Fruit fly (Drosophila melanogaster): ENCODE measurements around the gene CG7907.

CG7907 gene

dm6 chr3R:21416888-21417287, 13.4 kb downstream of the CG7907 start:
- no peak for TF ChIP-seq Sin3A (optimal IDR thresholded peaks at IDR 0.05)
- TF ChIP-seq h (optimal IDR thresholded peaks at IDR 0.05), result no peak

- no peak for TF ChIP-seq Myc (optimal IDR thresholded peaks at IDR 0.05)
Observed at dm6 chr3R:21419258-21419657, 15.7 kb downstream of the CG7907 start.

dm6 chr3R:21419932-21420331, 16.4 kb downstream of the CG7907 start:
- TF ChIP-seq insv (optimal IDR thresholded peaks at IDR 0.05) (no peak), ttk (optimal IDR thresholded peaks at IDR 0.05) (no peak), h (optimal IDR thresholded peaks at IDR 0.05) (no peak), psq (optimal IDR thresholded peaks at IDR 0.05) (no peak), Sin3A (optimal IDR thresholded peaks at IDR 0.05) (no peak), Myc (optimal IDR thresholded peaks at IDR 0.05) (no peak)

dm6 chr3R:21426795-21427194, 23.3 kb downstream of the CG7907 start:
- TF ChIP-seq Myc (optimal IDR thresholded peaks at IDR 0.05), result no peak
- no peak for TF ChIP-seq psq (optimal IDR thresholded peaks at IDR 0.05)
- TF ChIP-seq Sin3A (optimal IDR thresholded peaks at IDR 0.05), result no peak
- no peak for TF ChIP-seq h (optimal IDR thresholded peaks at IDR 0.05)
- no peak for TF ChIP-seq ttk (optimal IDR thresholded peaks at IDR 0.05)
- no peak for TF ChIP-seq insv (optimal IDR thresholded peaks at IDR 0.05)

- TF ChIP-seq Sin3A (optimal IDR thresholded peaks at IDR 0.05) (no peak), ttk (optimal IDR thresholded peaks at IDR 0.05) (no peak), insv (optimal IDR thresholded peaks at IDR 0.05) (no peak), Myc (optimal IDR thresholded peaks at IDR 0.05) (no peak), h (optimal IDR thresholded peaks at IDR 0.05) (no peak), psq (optimal IDR thresholded peaks at IDR 0.05) (no peak)
Observed at dm6 chr3R:21433879-21434559, 30.5 kb downstream of the CG7907 start, which contains the start of gene lbl. TSS of gene lbl (minus strand) at chr3R:21434133.

- TF ChIP-seq psq (optimal IDR thresholded peaks at IDR 0.05), result no peak
- no peak for TF ChIP-seq ttk (optimal IDR thresholded peaks at IDR 0.05)
- TF ChIP-seq insv (optimal IDR thresholded peaks at IDR 0.05), result no peak
- TF ChIP-seq h (optimal IDR thresholded peaks at IDR 0.05), result no peak
- TF ChIP-seq Sin3A (optimal IDR thresholded peaks at IDR 0.05), result no peak
- no peak for TF ChIP-seq Myc (optimal IDR thresholded peaks at IDR 0.05)
Observed at dm6 chr3R:21437515-21438090, 34.1 kb downstream of the CG7907 start.

dm6 chr3R:21440102-21440501, 36.6 kb downstream of the CG7907 start:
- TF ChIP-seq h (optimal IDR thresholded peaks at IDR 0.05) (no peak), ttk (optimal IDR thresholded peaks at IDR 0.05) (no peak), Sin3A (optimal IDR thresholded peaks at IDR 0.05) (no peak), Myc (optimal IDR thresholded peaks at IDR 0.05) (no peak), psq (optimal IDR thresholded peaks at IDR 0.05) (no peak), insv (optimal IDR thresholded peaks at IDR 0.05) (no peak)

- TF ChIP-seq insv (optimal IDR thresholded peaks at IDR 0.05) (no peak), Sin3A (optimal IDR thresholded peaks at IDR 0.05) (no peak), ttk (optimal IDR thresholded peaks at IDR 0.05) (no peak), Myc (optimal IDR thresholded peaks at IDR 0.05) (no peak), psq (optimal IDR thresholded peaks at IDR 0.05) (no peak), h (optimal IDR thresholded peaks at IDR 0.05) (no peak)
Observed at dm6 chr3R:21440760-21441159, 37.2 kb downstream of the CG7907 start.

- no peak for TF ChIP-seq Myc (optimal IDR thresholded peaks at IDR 0.05)
Observed at dm6 chr3R:21445327-21445726, 41.8 kb downstream of the CG7907 start.

- TF ChIP-seq psq (optimal IDR thresholded peaks at IDR 0.05) (no peak), insv (optimal IDR thresholded peaks at IDR 0.05) (no peak), Myc (optimal IDR thresholded peaks at IDR 0.05) (no peak), ttk (optimal IDR thresholded peaks at IDR 0.05) (no peak), h (optimal IDR thresholded peaks at IDR 0.05) (no peak), Sin3A (optimal IDR thresholded peaks at IDR 0.05) (no peak)
Observed at dm6 chr3R:21446334-21446733, 42.8 kb downstream of the CG7907 start, which contains the start of gene lbe. TSS of gene lbe (minus strand) at chr3R:21446537.

- TF ChIP-seq Sin3A (optimal IDR thresholded peaks at IDR 0.05) (no peak), psq (optimal IDR thresholded peaks at IDR 0.05) (no peak), insv (optimal IDR thresholded peaks at IDR 0.05) (no peak), h (optimal IDR thresholded peaks at IDR 0.05) (no peak)
Observed at dm6 chr3R:21447656-21448055, 44.1 kb downstream of the CG7907 start.

- TF ChIP-seq h (optimal IDR thresholded peaks at IDR 0.05) (no peak), psq (optimal IDR thresholded peaks at IDR 0.05) (no peak), ttk (optimal IDR thresholded peaks at IDR 0.05) (no peak), Myc (optimal IDR thresholded peaks at IDR 0.05) (no peak), insv (optimal IDR thresholded peaks at IDR 0.05) (no peak), Sin3A (optimal IDR thresholded peaks at IDR 0.05) (no peak)
Observed at dm6 chr3R:21452108-21452507, 48.6 kb downstream of the CG7907 start.

All from Kc167 (cell line).